Worm (Caenorhabditis elegans): ENCODE results near the gene eri-1.

eri-1 gene

DNA sequence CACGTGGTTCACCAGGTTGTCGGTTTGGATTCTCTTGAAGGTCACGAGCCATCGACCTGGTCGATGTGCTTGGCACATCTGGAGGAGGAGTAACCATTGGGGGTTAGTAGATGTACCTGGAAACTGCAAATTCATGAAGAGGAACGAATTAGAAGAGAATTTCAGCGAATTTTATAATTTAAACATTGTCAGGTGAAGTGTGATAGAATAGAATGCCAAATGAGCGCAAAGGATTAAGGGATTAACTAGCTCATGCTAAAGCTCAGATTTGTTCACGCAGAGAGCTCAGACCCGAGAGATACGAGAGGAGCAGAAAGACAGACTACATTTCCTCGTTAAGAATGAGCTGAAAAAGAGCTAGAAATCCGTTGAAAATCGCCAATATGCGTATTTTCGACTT is 5.3 kb upstream of the eri-1 start, which contains the start of gene daf-18:
Gene daf-18, minus strand, starts transcription at position 126 of the 400 bp plus-strand sequence.
- no peak for TF ChIP-seq mdt-29 (GFP tag; IDR thresholded peaks at IDR 0.05)
- no peak for TF ChIP-seq nhr-11 (tag; optimal IDR thresholded peaks at IDR 0.05)
- TF ChIP-seq F26F4.8 (GFP tag; conservative IDR thresholded peaks at IDR 0.05) = no peak
- TF ChIP-seq ZK546.5 (tag; optimal IDR thresholded peaks at IDR 0.05) = no peak
- no peak for TF ChIP-seq nhr-237 (tag; optimal IDR thresholded peaks at IDR 0.05)
- no peak for TF ChIP-seq Y75B8A.6 (GFP tag; IDR thresholded peaks at IDR 0.05)
- TF ChIP-seq jun-1 (tag; optimal IDR thresholded peaks at IDR 0.05) = no peak
- TF ChIP-seq ceh-62 (tag; optimal IDR thresholded peaks at IDR 0.05) = no peak
- TF ChIP-seq set-16 (GFP tag; IDR thresholded peaks at IDR 0.05) = no peak
- TF ChIP-seq unc-62 (GFP tag; optimal IDR thresholded peaks at IDR 0.05 in 1 of 2) = no peak
- TF ChIP-seq unc-62 (tag; optimal IDR thresholded peaks at IDR 0.05) = no peak
- TF ChIP-seq F10B5.3 (tag; optimal IDR thresholded peaks at IDR 0.05) = no peak
- no peak for TF ChIP-seq lin-38 (GFP tag; IDR thresholded peaks at IDR 0.05)
- TF ChIP-seq egl-27 (tag; optimal IDR thresholded peaks at IDR 0.05) = no peak
- TF ChIP-seq hmg-1.1 (GFP tag; IDR thresholded peaks at IDR 0.05) = no peak
- no peak for TF ChIP-seq vab-7 (GFP tag; IDR thresholded peaks at IDR 0.05)
- TF ChIP-seq tag-97 (GFP tag; IDR thresholded peaks at IDR 0.05) = no peak
- no peak for TF ChIP-seq daf-19 (GFP tag; conservative IDR thresholded peaks at IDR 0.05)
- no peak for TF ChIP-seq zfp-2 (tag; optimal IDR thresholded peaks at IDR 0.05)
- TF ChIP-seq spr-3 (GFP tag; optimal IDR thresholded peaks at IDR 0.05) = no peak
- TF ChIP-seq daf-16 (GFP tag; optimal IDR thresholded peaks at IDR 0.05) = no peak
- TF ChIP-seq daf-16 (tag; optimal IDR thresholded peaks at IDR 0.05) = no peak

DNA sequence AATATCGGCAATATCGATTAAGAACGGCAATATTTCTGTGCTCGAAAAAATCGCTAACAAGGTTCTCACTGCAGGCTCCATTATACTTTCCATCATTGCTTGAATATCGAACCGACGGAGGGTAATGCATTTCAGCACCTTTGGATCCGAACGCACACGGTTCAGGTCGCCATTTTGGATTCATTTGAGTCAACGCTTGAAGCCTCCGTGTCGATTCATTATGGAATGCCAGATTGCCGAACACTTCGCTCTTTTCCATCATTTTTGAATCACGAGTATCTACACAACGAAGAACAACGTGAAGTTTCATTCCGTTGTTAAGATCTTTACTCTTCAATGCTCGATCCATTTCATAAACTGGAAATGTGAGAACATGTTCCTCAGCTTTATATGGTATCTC is 2.4 kb upstream of the eri-1 start:
- no peak for TF ChIP-seq zfp-3 (GFP tag; conservative IDR thresholded peaks at IDR 0.05)
- no peak for TF ChIP-seq ctbp-1 (GFP tag; IDR thresholded peaks at IDR 0.05)
- TF ChIP-seq aha-1 (tag) = peak; percentile 93
- TF ChIP-seq dmd-8 (GFP tag; IDR thresholded peaks at IDR 0.05) = no peak
- TF ChIP-seq sdz-12 (GFP tag; optimal IDR thresholded peaks at IDR 0.05) = no peak
- TF ChIP-seq nhr-6 (tag; optimal IDR thresholded peaks at IDR 0.05) = no peak
- no peak for TF ChIP-seq zag-1 (tag; optimal IDR thresholded peaks at IDR 0.05)
- TF ChIP-seq unc-62 (GFP tag; optimal IDR thresholded peaks at IDR 0.05 in 1 of 2) = peak in 1 of 2 experiments; percentile 19
- no peak for TF ChIP-seq unc-62 (tag; optimal IDR thresholded peaks at IDR 0.05)
- TF ChIP-seq duxl-1 (tag; optimal IDR thresholded peaks at IDR 0.05; ENCODE audit: poor library complexity) = no peak
- TF ChIP-seq dpl-1 (GFP tag; optimal IDR thresholded peaks at IDR 0.05) = no peak

DNA sequence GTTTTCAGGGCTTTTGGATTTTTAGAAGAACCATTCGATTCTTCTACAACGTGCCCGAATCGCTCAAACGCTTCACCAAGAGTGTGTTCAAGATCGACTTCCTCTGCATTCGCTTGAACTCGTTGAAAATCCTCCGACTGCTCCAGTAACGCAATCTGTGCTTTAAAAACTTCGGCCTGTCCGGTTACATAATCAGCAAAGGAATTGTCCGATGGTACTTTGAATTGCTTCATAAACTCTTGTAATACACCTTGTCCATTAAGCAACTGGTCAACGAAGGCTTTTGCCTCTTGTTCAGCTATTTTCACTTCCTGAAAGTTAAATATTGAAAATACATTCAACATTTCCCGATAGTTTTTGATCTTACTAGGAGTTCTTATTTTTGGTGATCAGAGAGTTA is 928 bp upstream of the eri-1 start:
- TF ChIP-seq unc-39 (tag; optimal IDR thresholded peaks at IDR 0.05) (no peak), egl-43 (GFP tag; IDR thresholded peaks at IDR 0.05) (0 out of 2 replicates have a peak, but pooled peaks have one; percentile 38), saeg-2 (GFP tag; IDR thresholded peaks at IDR 0.05) (no peak), ceh-28 (tag; optimal IDR thresholded peaks at IDR 0.05) (no peak)

DNA sequence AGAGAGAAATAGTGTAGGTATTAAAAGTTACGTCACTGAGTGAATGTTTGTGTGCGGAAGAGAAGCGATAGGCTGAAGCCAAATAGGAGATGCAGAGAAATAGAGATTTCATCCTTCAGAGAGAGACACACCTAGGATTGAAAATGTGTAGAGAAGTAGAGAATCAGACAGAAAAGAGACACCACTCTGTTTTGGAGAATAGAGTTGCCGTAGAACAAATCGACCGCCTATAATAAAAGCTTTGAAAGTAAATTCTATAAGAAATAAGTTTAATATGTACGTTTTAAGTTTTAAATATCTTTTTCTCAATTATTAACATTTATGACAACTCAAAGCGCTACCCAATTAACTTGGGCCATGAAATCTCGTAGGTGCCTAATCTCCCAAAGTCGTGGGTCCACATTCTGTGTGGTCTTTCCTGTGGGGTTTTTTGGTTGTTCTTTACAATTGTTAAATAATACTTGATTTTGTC is 9.3 kb downstream of the eri-1 start, which contains the start of gene T07A9.12:
Gene T07A9.12, plus strand, starts transcription at position 448 of the 472 bp plus-strand sequence.
- no peak for TF ChIP-seq ctbp-1 (GFP tag; IDR thresholded peaks at IDR 0.05)
- TF ChIP-seq nhr-77 (tag; optimal IDR thresholded peaks at IDR 0.05) = peak; percentile 28
- peak; percentile 12 for TF ChIP-seq F37D6.2 (tag; optimal IDR thresholded peaks at IDR 0.05)
- TF ChIP-seq ztf-7 (tag; optimal IDR thresholded peaks at IDR 0.05) = peak; percentile 63
- TF ChIP-seq rbr-2 (tag; optimal IDR thresholded peaks at IDR 0.05) = peak; percentile 67
- peak; percentile 47 for TF ChIP-seq hlh-30 (tag; optimal IDR thresholded peaks at IDR 0.05; ENCODE audit: insufficient read depth)
- TF ChIP-seq skn-1 (tag; optimal IDR thresholded peaks at IDR 0.05) = no peak
- TF ChIP-seq nhr-41 (GFP tag; IDR thresholded peaks at IDR 0.05) = no peak
- peak in 1 of 2 experiments; percentile 9 for TF ChIP-seq unc-62 (GFP tag; optimal IDR thresholded peaks at IDR 0.05 in 1 of 2)
- no peak for TF ChIP-seq unc-62 (tag; optimal IDR thresholded peaks at IDR 0.05)
- no peak for TF ChIP-seq daf-16 (GFP tag; optimal IDR thresholded peaks at IDR 0.05)
- peak; percentile 42 for TF ChIP-seq daf-16 (tag; optimal IDR thresholded peaks at IDR 0.05)
- peak; percentile 79 for TF ChIP-seq nhr-28 (tag; optimal IDR thresholded peaks at IDR 0.05)
- peak; percentile 38 to 48 for TF ChIP-seq mdl-1 (tag; optimal IDR thresholded peaks at IDR 0.05)
- TF ChIP-seq pha-4 (GFP tag; IDR thresholded peaks at IDR 0.05) = peak; percentile 39; the same call in 1 of the 2 replicates
- TF ChIP-seq pha-4 (tag; optimal IDR thresholded peaks at IDR 0.05) = peak; percentile 18
- TF ChIP-seq zip-2 (tag; optimal IDR thresholded peaks at IDR 0.05) = no peak
- no peak for TF ChIP-seq F10B5.3 (tag; optimal IDR thresholded peaks at IDR 0.05)
- peak; percentile 85 for TF ChIP-seq hmg-1.1 (GFP tag; IDR thresholded peaks at IDR 0.05)
- TF ChIP-seq zag-1 (tag; optimal IDR thresholded peaks at IDR 0.05) = no peak
- peak; percentile 80 for TF ChIP-seq hlh-11 (tag; optimal IDR thresholded peaks at IDR 0.05)

Data from whole organism, L4 larva.